Fruit fly (Drosophila melanogaster) whole organism, embryonic: ENCODE data around the gene mbm.

Experiments used
- ATbp ChIP-seq: fragments of 200-800 bp; sonication (Bioruptor generic); optimal IDR thresholded peaks from 2 replicates; lab custom pipeline; 2017; ENCODE audit warnings: missing biosample characterization, mild to moderate bottlenecking, missing genetic modification characterization, missing genetic modification reagents
- Aef1 ChIP-seq: fragments of 200-800 bp; sonication (Bioruptor generic); IDR thresholded peaks from 3 replicates; pipeline ENCODE4 v1.3.6; 2022; ENCODE audit warnings: missing biosample characterization, missing genetic modification characterization
- Atf-2 ChIP-seq: fragments of 200-800 bp; sonication (Bioruptor generic); optimal IDR thresholded peaks from 2 replicates; lab custom pipeline; 2016; ENCODE audit warnings: missing biosample characterization, missing genetic modification characterization
- BtbVII ChIP-seq: fragments of 200-800 bp; sonication (Bioruptor generic); optimal IDR thresholded peaks from 3 replicates; lab custom pipeline; 2017; ENCODE audit warnings: missing biosample characterization, mild to moderate bottlenecking, missing genetic modification characterization
- CG10321 ChIP-seq: fragments of 200-800 bp; sonication (Bioruptor generic); IDR thresholded peaks from 2 replicates; pipeline ENCODE4 v1.3.6; 2022; ENCODE audit warnings: missing biosample characterization, missing genetic modification characterization
- CG10543 ChIP-seq: fragments of 200-800 bp; sonication (Bioruptor generic); optimal IDR thresholded peaks from 3 replicates; lab custom pipeline; 2017; ENCODE audit warnings: missing biosample characterization, mild to moderate bottlenecking, missing genetic modification characterization, moderate library complexity
- CG12071 ChIP-seq: fragments of 200-800 bp; sonication (Bioruptor generic); optimal IDR thresholded peaks from 3 replicates; lab custom pipeline; 2018; ENCODE audit warnings: missing biosample characterization, mild to moderate bottlenecking, missing genetic modification characterization
- CG14441 ChIP-seq: fragments of 200-800 bp; sonication (Bioruptor generic); IDR thresholded peaks from 2 replicates; pipeline ENCODE4 v1.3.6; 2022; ENCODE audit warnings: missing biosample characterization, missing genetic modification characterization
- CG16779 ChIP-seq: fragments of 200-800 bp; sonication (Bioruptor generic); IDR thresholded peaks from 2 replicates; pipeline ENCODE4 v1.3.6; 2022; ENCODE audit warnings: missing biosample characterization, missing genetic modification characterization
- CG16863 ChIP-seq: fragments of 200-800 bp; sonication (Bioruptor generic); optimal IDR thresholded peaks from 3 replicates; lab custom pipeline; 2016; ENCODE audit warnings: missing biosample characterization, missing genetic modification characterization
- CG3065 ChIP-seq: fragments of 200-800 bp; sonication (Bioruptor generic); optimal IDR thresholded peaks from 2 replicates; lab custom pipeline; 2016; ENCODE audit warnings: missing biosample characterization, missing genetic modification characterization
- CG32767 ChIP-seq: fragments of 200-800 bp; sonication (Bioruptor generic); IDR thresholded peaks from 2 replicates; pipeline ENCODE4 v1.3.6; 2022; ENCODE audit warnings: missing biosample characterization, missing genetic modification characterization
- CG3281 ChIP-seq: fragments of 200-800 bp; sonication (Bioruptor generic); optimal IDR thresholded peaks from 3 replicates; lab custom pipeline; 2017; ENCODE audit warnings: missing biosample characterization, mild to moderate bottlenecking, missing genetic modification characterization
- CG3407 ChIP-seq: fragments of 200-800 bp; sonication (Bioruptor generic); optimal IDR thresholded peaks from 2 replicates; lab custom pipeline; 2018; ENCODE audit warnings: missing biosample characterization, mild to moderate bottlenecking, missing genetic modification characterization
- CG42726 ChIP-seq: fragments of 200-800 bp; sonication (Bioruptor generic); IDR thresholded peaks from 2 replicates; pipeline ENCODE4 v1.3.6; 2022; ENCODE audit warnings: missing biosample characterization, missing genetic modification characterization; ENCODE audit not compliant: partially characterized antibody
- CG4328 ChIP-seq: fragments of 200-800 bp; sonication (Bioruptor generic); optimal IDR thresholded peaks from 3 replicates; lab custom pipeline; 2017; ENCODE audit warnings: missing biosample characterization, missing genetic modification reagents, missing genetic modification characterization
- CG5245 ChIP-seq: fragments of 200-800 bp; sonication (Bioruptor generic); optimal IDR thresholded peaks from 3 replicates; lab custom pipeline; 2016; ENCODE audit warnings: missing biosample characterization, missing genetic modification characterization
- CG6683 ChIP-seq: fragments of 200-800 bp; sonication (Bioruptor generic); optimal IDR thresholded peaks from 2 replicates; lab custom pipeline; 2017; ENCODE audit warnings: missing biosample characterization, mild to moderate bottlenecking, missing genetic modification characterization, missing genetic modification reagents
- CG9727 ChIP-seq: fragments of 200-800 bp; sonication (Bioruptor generic); optimal IDR thresholded peaks from 3 replicates; lab custom pipeline; 2017; ENCODE audit warnings: missing biosample characterization, mild to moderate bottlenecking, missing genetic modification characterization
- CkIIα-i1 ChIP-seq: fragments of 200-800 bp; sonication (Bioruptor generic); IDR thresholded peaks from 2 replicates; pipeline ENCODE4 v1.3.6; 2022; ENCODE audit warnings: missing biosample characterization, missing genetic modification characterization
- CoRest ChIP-seq: fragments of 200-800 bp; sonication (Bioruptor generic); optimal IDR thresholded peaks from 3 replicates; lab custom pipeline; 2018; ENCODE audit warnings: missing biosample characterization, mild to moderate bottlenecking, missing genetic modification characterization, moderate library complexity
- Dfd ChIP-seq, 2 experiments: fragments of >200 bp; optimal IDR thresholded peaks; 2 replicates each; lab custom pipeline; 2017; ENCODE audit warnings: missing biosample characterization in 2 of 2, missing genetic modification characterization in 2 of 2
- Drgx ChIP-seq: fragments of 200-800 bp; sonication (Bioruptor generic); IDR thresholded peaks from 2 replicates; pipeline ENCODE4 v1.3.6; 2022; ENCODE audit warnings: missing biosample characterization, missing genetic modification characterization
- Eip74EF ChIP-seq, 2 experiments: fragments of 200-800 bp in 1 of 2; fragments of >200 bp in 1 of 2; sonication (Bioruptor generic) in 1 of 2; optimal IDR thresholded peaks; 2 replicates each; lab custom pipeline; 2017 to 2019; ENCODE audit warnings: missing biosample characterization in 2 of 2, missing genetic modification characterization in 2 of 2, mild to moderate bottlenecking in 1 of 2, moderate library complexity in 1 of 2
- HmgD ChIP-seq: fragments of 200-800 bp; sonication (Bioruptor generic); optimal IDR thresholded peaks from 3 replicates; lab custom pipeline; 2016; ENCODE audit warnings: missing biosample characterization, missing genetic modification characterization
- Hr3 ChIP-seq: fragments of 200-800 bp; sonication (Bioruptor generic); optimal IDR thresholded peaks from 3 replicates; lab custom pipeline; 2016; ENCODE audit warnings: missing biosample characterization, missing genetic modification characterization
- Lpt ChIP-seq: fragments of >200 bp; optimal IDR thresholded peaks from 2 replicates; lab custom pipeline; 2018; ENCODE audit warnings: missing biosample characterization, missing genetic modification characterization
- MBD-R2 ChIP-seq: fragments of 200-800 bp; sonication (Bioruptor generic); IDR thresholded peaks from 2 replicates; pipeline ENCODE4 v1.3.6; 2022; ENCODE audit warnings: missing biosample characterization, missing genetic modification characterization
- MTF-1 ChIP-seq: fragments of 200-800 bp; sonication (Bioruptor generic); optimal IDR thresholded peaks from 2 replicates; lab custom pipeline; 2018; ENCODE audit warnings: missing biosample characterization, mild to moderate bottlenecking, missing genetic modification characterization, borderline replicate concordance
- Med ChIP-seq: fragments of 200-800 bp; sonication (Bioruptor generic); peaks from one replicate; lab custom pipeline; 2016; ENCODE audit warnings: missing biosample characterization, missing genetic modification characterization, mild to moderate bottlenecking, inconsistent platforms, moderate library complexity
- Optix ChIP-seq: fragments of 200-800 bp; sonication (Bioruptor generic); IDR thresholded peaks from 3 replicates; pipeline ENCODE4 v1.3.6; 2022; ENCODE audit warnings: missing biosample characterization, missing genetic modification characterization
- PHDP ChIP-seq: fragments of 200-800 bp; sonication (Bioruptor generic); optimal IDR thresholded peaks from 3 replicates; lab custom pipeline; 2018; ENCODE audit warnings: missing biosample characterization, mild to moderate bottlenecking, missing genetic modification characterization, moderate library complexity
- Stat92E ChIP-seq, 3 experiments: fragments of >200 bp in 2 of 3; fragments of 200-800 bp in 1 of 3; sonication (Bioruptor generic) in 1 of 3; optimal IDR thresholded peaks; 2 replicates each; lab custom pipeline; 2017 to 2019; ENCODE audit warnings: missing biosample characterization in 3 of 3, missing genetic modification characterization in 3 of 3, mild to moderate bottlenecking in 1 of 3, moderate library complexity in 1 of 3
- bowl ChIP-seq: fragments of 200-800 bp; sonication (Bioruptor generic); IDR thresholded peaks from 2 replicates; pipeline ENCODE4 v1.3.6; 2022; ENCODE audit warnings: missing biosample characterization, missing genetic modification characterization
- cad ChIP-seq: fragments of >200 bp; optimal IDR thresholded peaks from 2 replicates; lab custom pipeline; 2017; ENCODE audit warnings: missing biosample characterization, missing genetic modification characterization
- dpn ChIP-seq, 2 experiments: fragments of 200-800 bp; sonication (Bioruptor generic); optimal IDR thresholded peaks; 3 replicates each; lab custom pipeline; 2016; ENCODE audit warnings: missing biosample characterization in 2 of 2, missing genetic modification characterization in 2 of 2
- ems ChIP-seq: fragments of 200-800 bp; sonication (Bioruptor generic); optimal IDR thresholded peaks from 3 replicates; lab custom pipeline; 2016; ENCODE audit warnings: missing biosample characterization, missing genetic modification characterization
- grau ChIP-seq: fragments of 200-800 bp; optimal IDR thresholded peaks from 3 replicates; lab custom pipeline; 2019; ENCODE audit warnings: missing biosample characterization, mild to moderate bottlenecking, missing genetic modification characterization, moderate library complexity
- gro ChIP-seq: fragments of 200-800 bp; sonication (Bioruptor generic); optimal IDR thresholded peaks from 2 replicates; lab custom pipeline; 2016; ENCODE audit warnings: missing biosample characterization, missing genetic modification characterization
- gt ChIP-seq: fragments of 200-800 bp; sonication (Bioruptor generic); IDR thresholded peaks from 2 replicates; pipeline ENCODE4 v1.3.6; 2022; ENCODE audit warnings: missing biosample characterization, missing genetic modification characterization
- knrl ChIP-seq: fragments of 200-800 bp; sonication (Bioruptor generic); IDR thresholded peaks from 3 replicates; pipeline ENCODE4 v1.3.6; 2022; ENCODE audit warnings: missing biosample characterization, missing genetic modification characterization; ENCODE audit not compliant: partially characterized antibody
- tap ChIP-seq: fragments of 200-800 bp; optimal IDR thresholded peaks from 3 replicates; lab custom pipeline; 2019; ENCODE audit warnings: missing biosample characterization, mild to moderate bottlenecking, missing genetic modification characterization, moderate library complexity
- trh ChIP-seq: fragments of 200-800 bp; sonication (Bioruptor generic); optimal IDR thresholded peaks from 2 replicates; lab custom pipeline; 2016; ENCODE audit warnings: missing biosample characterization, missing genetic modification characterization
- unc-4 ChIP-seq: fragments of 200-800 bp; sonication (Bioruptor generic); IDR thresholded peaks from 2 replicates; pipeline ENCODE4 v1.3.6; 2022; ENCODE audit warnings: missing biosample characterization, missing genetic modification characterization; ENCODE audit not compliant: partially characterized antibody
- vnd ChIP-seq: fragments of 200-800 bp; sonication (Bioruptor generic); IDR thresholded peaks from 3 replicates; pipeline ENCODE4 v1.3.6; 2022; ENCODE audit warnings: missing biosample characterization, missing genetic modification characterization; ENCODE audit not compliant: partially characterized antibody
- wdn ChIP-seq: fragments of 200-800 bp; sonication (Bioruptor generic); IDR thresholded peaks from 2 replicates; pipeline ENCODE4 v1.3.6; 2022; ENCODE audit warnings: missing biosample characterization, missing genetic modification characterization
- zen2 ChIP-seq: fragments of 200-800 bp; sonication (Bioruptor generic); IDR thresholded peaks from 3 replicates; pipeline ENCODE4 v1.3.6; 2022; ENCODE audit warnings: missing biosample characterization, missing genetic modification characterization; ENCODE audit not compliant: partially characterized antibody

The mbm gene

dm6 chr2L:297480-298284 is 24.2 kb upstream of the mbm start, which contains the start of gene Pi3K21B (continued):
- TF ChIP-seq CG14441 (GFP tag; lab: Robert Waterston, UW) (peak; percentile 80), zen2 (GFP tag; lab: Robert Waterston, UW) (no peak), CG16863 (GFP tag; lab: Kevin White, UChicago) (peak; percentile 86), PHDP (tag; lab: Kevin White, UChicago) (peak; percentile 89), bowl (GFP tag; lab: Robert Waterston, UW) (0 out of 2 replicates have a peak, but pooled peaks have one; percentile 32), CG3065 (peak; percentile 70), BtbVII (peak; percentile 73), gt (GFP tag; lab: Robert Waterston, UW) (0 out of 2 replicates have a peak, but pooled peaks have one; percentile 56), ems (GFP tag; lab: Kevin White, UChicago) (peak; percentile 93), trh (GFP tag; lab: Kevin White, UChicago) (peak; percentile 78), Stat92E (GFP tag; optimal IDR thresholded peaks at IDR 0.05; lab: Kevin White, UChicago) (no peak), gro (GFP tag; lab: Kevin White, UChicago) (peak; percentile 91), Lpt (GFP tag; lab: Kevin White, UChicago) (no peak), Aef1 (peak; percentile 88), CG3407 (GFP tag; lab: Kevin White, UChicago) (peak; percentile 77), CG16779 (GFP tag; lab: Robert Waterston, UW) (peak; percentile 82), cad (GFP tag; lab: Kevin White, UChicago) (no peak), wdn (GFP tag; lab: Robert Waterston, UW) (peak; percentile 83), MBD-R2 (GFP tag; lab: Robert Waterston, UW) (peak; percentile 76; the same call in 1 of the 2 replicates), CG9727 (GFP tag; lab: Kevin White, UChicago) (peak; percentile 87), Optix (GFP tag; lab: Robert Waterston, UW) (peak; percentile 59; the same call in 1 of the 3 replicates), Atf-2 (GFP tag; lab: Kevin White, UChicago) (peak; percentile 87), CG32767 (GFP tag; lab: Robert Waterston, UW) (peak; percentile 72; the same call in 1 of the 2 replicates), CG10321 (GFP tag; lab: Robert Waterston, UW) (peak; percentile 20; the same call in 1 of the 2 replicates), grau (tag; lab: Kevin White, UChicago) (peak; percentile 90), CG5245 (GFP tag; lab: Kevin White, UChicago) (peak; percentile 87), Eip74EF (GFP tag; optimal IDR thresholded peaks at IDR 0.05; lab: Kevin White, UChicago) (peak in 1 of 2 experiments; percentile 65), HmgD (GFP tag; lab: Kevin White, UChicago) (peak; percentile 87), Med (GFP tag; lab: Kevin White, UChicago) (peak; percentile 99), Drgx (GFP tag; lab: Robert Waterston, UW) (peak; percentile 56), CG6683 (GFP tag; lab: Kevin White, UChicago) (peak; percentile 60), MTF-1 (GFP tag; lab: Kevin White, UChicago) (peak; percentile 35), CG4328 (GFP tag; lab: Kevin White, UChicago) (peak; percentile 89), CG10543 (peak; percentile 92), CG12071 (GFP tag; lab: Kevin White, UChicago) (peak; percentile 62), dpn (GFP tag; optimal IDR thresholded peaks at IDR 0.05; lab: Kevin White, UChicago) (peak; percentile 93 to 94), Dfd (GFP tag; optimal IDR thresholded peaks at IDR 0.05; lab: Kevin White, UChicago) (peak in 1 of 2 experiments; percentile 56), CG42726 (GFP tag; lab: Robert Waterston, UW) (0 out of 2 replicates have a peak, but pooled peaks have one; percentile 39), vnd (no peak), CkIIα-i1 (GFP tag; lab: Robert Waterston, UW) (no peak), CoRest (peak; percentile 95), unc-4 (peak; percentile 34; the same call in 1 of the 2 replicates), CG3281 (peak; percentile 94), tap (tag; lab: Kevin White, UChicago) (peak; percentile 74), Hr3 (GFP tag; lab: Kevin White, UChicago) (peak; percentile 93), ATbp (GFP tag; lab: Kevin White, UChicago) (peak; percentile 51), knrl (0 out of 3 replicates have a peak, but pooled peaks have one; percentile 10)
